Worm (Caenorhabditis elegans): ENCODE data around the gene T04C9.3.

T04C9.3 gene

DNA sequence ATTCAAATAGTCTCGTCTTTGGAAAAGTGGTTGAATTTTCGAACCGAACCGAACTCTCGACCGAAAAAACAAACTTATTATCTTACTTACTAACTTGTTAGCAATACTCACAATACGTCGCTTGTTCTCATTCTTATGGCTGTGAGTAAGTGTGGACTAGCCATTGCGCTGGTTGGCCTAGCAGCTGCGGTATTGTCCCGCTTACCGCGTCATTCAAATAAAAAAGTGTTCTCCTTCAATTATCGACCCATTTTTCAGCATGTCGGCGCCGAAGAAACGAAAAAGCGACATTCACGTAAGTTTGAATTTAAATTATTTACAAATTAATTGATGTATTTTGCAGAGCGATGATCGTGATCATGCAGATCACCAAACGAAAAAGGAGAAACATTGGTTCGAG is 26.4 kb upstream of the T04C9.3 start:
- TF ChIP-seq pha-2 (tag; optimal IDR thresholded peaks at IDR 0.05) (no peak), sox-2 (GFP tag; IDR thresholded peaks at IDR 0.05) (no peak), hlh-6 (tag; optimal IDR thresholded peaks at IDR 0.05) (no peak), ets-4 (tag; optimal IDR thresholded peaks at IDR 0.05) (peak; percentile 79), ceh-31 (tag; optimal IDR thresholded peaks at IDR 0.05) (peak; percentile 14)

ce11 chrIII:5961560-5961959 is 23.9 kb upstream of the T04C9.3 start:
- no peak for TF ChIP-seq eyg-1 (tag; optimal IDR thresholded peaks at IDR 0.05)
- TF ChIP-seq K02D7.2 (tag; optimal IDR thresholded peaks at IDR 0.05) = no peak
- TF ChIP-seq npax-4 (tag; optimal IDR thresholded peaks at IDR 0.05) = no peak
- TF ChIP-seq tbx-2 (tag; optimal IDR thresholded peaks at IDR 0.05) = no peak
- no peak for TF ChIP-seq ceh-14 (tag; optimal IDR thresholded peaks at IDR 0.05)
- no peak for TF ChIP-seq pag-3 (tag; optimal IDR thresholded peaks at IDR 0.05; ENCODE audit: borderline replicate concordance)
- no peak for TF ChIP-seq odd-2 (tag; optimal IDR thresholded peaks at IDR 0.05)
- TF ChIP-seq F13H6.1 (tag; optimal IDR thresholded peaks at IDR 0.05) = no peak
- TF ChIP-seq pros-1 (tag; optimal IDR thresholded peaks at IDR 0.05) = no peak
- TF ChIP-seq unc-3 (GFP tag; conservative IDR thresholded peaks at IDR 0.05) = no peak
- no peak for TF ChIP-seq unc-3 (tag; optimal IDR thresholded peaks at IDR 0.05)
- no peak for TF ChIP-seq pax-1 (tag; optimal IDR thresholded peaks at IDR 0.05)
- TF ChIP-seq ceh-2 (tag; optimal IDR thresholded peaks at IDR 0.05) = no peak
- TF ChIP-seq dve-1 (tag; optimal IDR thresholded peaks at IDR 0.05) = no peak
- no peak for TF ChIP-seq pqm-1 (tag; optimal IDR thresholded peaks at IDR 0.05)
- no peak for TF ChIP-seq ref-2 (tag; optimal IDR thresholded peaks at IDR 0.05)
- no peak for TF ChIP-seq ceh-9 (tag; optimal IDR thresholded peaks at IDR 0.05)
- no peak for TF ChIP-seq sdc-2 (tag; optimal IDR thresholded peaks at IDR 0.05)

DNA sequence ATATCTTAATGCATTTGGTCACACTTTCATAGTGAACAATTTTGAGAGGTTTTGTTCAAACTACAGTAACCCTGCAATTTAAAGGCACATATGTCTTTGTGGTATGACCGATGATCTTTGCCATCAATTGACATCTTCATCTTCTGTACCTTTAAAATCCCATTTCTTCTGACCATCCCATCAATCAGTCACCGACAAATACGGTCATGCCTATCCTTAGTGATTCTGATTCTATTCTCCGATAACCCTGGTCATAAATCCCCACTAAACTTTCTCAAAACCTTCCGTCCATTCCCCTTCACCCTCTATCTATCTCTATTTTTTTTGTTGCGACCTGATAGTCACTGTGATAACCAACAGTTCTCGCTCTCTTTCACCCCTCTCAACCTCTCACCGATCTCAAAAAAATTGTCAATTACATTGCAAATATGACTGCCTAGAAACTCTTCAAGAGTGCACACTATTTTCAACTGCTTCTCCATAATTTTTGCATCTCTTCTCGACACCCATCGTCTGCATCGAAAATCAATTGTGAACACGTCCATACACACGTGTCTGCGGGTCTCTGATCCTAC is 21.3 kb upstream of the T04C9.3 start:
- TF ChIP-seq dve-1 (tag; optimal IDR thresholded peaks at IDR 0.05) (no peak), dmd-4 (tag; optimal IDR thresholded peaks at IDR 0.05; ENCODE audit: borderline replicate concordance) (no peak), C38D4.7 (GFP tag; optimal IDR thresholded peaks at IDR 0.05) (no peak), pag-3 (tag; optimal IDR thresholded peaks at IDR 0.05; ENCODE audit: borderline replicate concordance) (no peak), pqm-1 (tag; optimal IDR thresholded peaks at IDR 0.05) (no peak), K02D7.2 (tag; optimal IDR thresholded peaks at IDR 0.05) (no peak), sox-2 (GFP tag; IDR thresholded peaks at IDR 0.05) (no peak), pha-2 (tag; optimal IDR thresholded peaks at IDR 0.05) (no peak), ets-4 (tag; optimal IDR thresholded peaks at IDR 0.05) (no peak), ztf-16 (tag; optimal IDR thresholded peaks at IDR 0.05) (no peak), syd-9 (tag; optimal IDR thresholded peaks at IDR 0.05) (no peak), ceh-30 (tag; optimal IDR thresholded peaks at IDR 0.05) (no peak), hlh-6 (tag; optimal IDR thresholded peaks at IDR 0.05) (no peak), npax-4 (tag; optimal IDR thresholded peaks at IDR 0.05) (no peak), pat-9 (tag; optimal IDR thresholded peaks at IDR 0.05) (no peak), ceh-18 (tag; optimal IDR thresholded peaks at IDR 0.05) (no peak), rnt-1 (tag; optimal IDR thresholded peaks at IDR 0.05) (no peak)

DNA sequence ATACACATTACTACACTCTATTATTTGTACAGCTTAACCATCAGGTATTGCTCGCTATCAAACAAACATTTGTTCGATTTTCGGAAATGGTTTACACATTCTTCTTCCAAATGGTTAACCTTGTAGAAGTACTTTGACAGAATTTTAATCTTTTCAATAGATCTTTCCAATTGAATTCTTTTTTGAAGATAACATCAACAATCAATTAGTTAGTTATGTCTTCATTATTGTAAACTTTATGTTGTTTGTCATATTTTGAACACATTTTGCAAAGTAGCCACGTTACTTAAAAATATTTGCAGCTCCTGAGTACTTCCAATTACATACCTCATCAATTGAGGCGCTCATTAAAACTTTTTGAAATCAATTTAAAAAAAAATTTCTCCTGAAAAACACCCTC is 20.1 kb upstream of the T04C9.3 start:
- no peak for TF ChIP-seq syd-9 (tag; optimal IDR thresholded peaks at IDR 0.05)
- no peak for TF ChIP-seq sox-2 (GFP tag; IDR thresholded peaks at IDR 0.05)
- TF ChIP-seq pha-2 (tag; optimal IDR thresholded peaks at IDR 0.05) = no peak

ce11 chrIII:5965839-5966463 is 19.5 kb upstream of the T04C9.3 start, which contains the start of gene dct-6:
Gene dct-6, plus strand, starts transcription at chrIII:5966413.
- TF ChIP-seq ceh-14 (tag; optimal IDR thresholded peaks at IDR 0.05) (no peak), elt-2 (tag; optimal IDR thresholded peaks at IDR 0.05) (peak; percentile 12), ets-4 (tag; optimal IDR thresholded peaks at IDR 0.05) (no peak)

All from whole organism, late embryonic.